Fruit fly (Drosophila melanogaster) whole organism, pupa: ENCODE data around the gene CG17193.
A peak's percentile ranks its signal among the peaks of the same experiment; 100 is the strongest.

Source experiments
- CG10348 ChIP-seq: fragments of 200-800 bp; sonication (Bioruptor generic); IDR thresholded peaks from 2 replicates; pipeline ENCODE4 v1.3.6; 2022; ENCODE audit warnings: missing biosample characterization, missing genetic modification characterization
- CG12605 ChIP-seq: fragments of 200-800 bp; sonication (Bioruptor generic); IDR thresholded peaks from 2 replicates; pipeline ENCODE4 v1.3.6; 2022; ENCODE audit warnings: missing biosample characterization, missing genetic modification characterization
- CG13204 ChIP-seq: fragments of 200-800 bp; sonication (Bioruptor generic); optimal IDR thresholded peaks from 2 replicates; lab custom pipeline; 2018; ENCODE audit warnings: missing biosample characterization, mild to moderate bottlenecking, missing genetic modification characterization, moderate library complexity
- CG14655 ChIP-seq: fragments of 200-800 bp; sonication (Bioruptor generic); optimal IDR thresholded peaks from 3 replicates; lab custom pipeline; 2017; ENCODE audit warnings: mild to moderate bottlenecking, missing biosample characterization, missing genetic modification reagents, missing genetic modification characterization
- CG15710 ChIP-seq: fragments of 200-800 bp; sonication (Bioruptor generic); optimal IDR thresholded peaks from 2 replicates; lab custom pipeline; 2018; ENCODE audit warnings: missing biosample characterization, mild to moderate bottlenecking, missing genetic modification characterization, moderate library complexity
- CG17806 ChIP-seq: fragments of 200-800 bp; sonication (Bioruptor generic); optimal IDR thresholded peaks from 2 replicates; lab custom pipeline; 2018; ENCODE audit warnings: missing biosample characterization, mild to moderate bottlenecking, missing genetic modification characterization, moderate library complexity
- CG32121 ChIP-seq: fragments of 200-800 bp; sonication (Bioruptor generic); IDR thresholded peaks from 2 replicates; pipeline ENCODE4 v1.3.6; 2022; ENCODE audit warnings: missing biosample characterization, missing genetic modification characterization
- CG34367 ChIP-seq: fragments of 200-800 bp; sonication (Bioruptor generic); optimal IDR thresholded peaks from 2 replicates; lab custom pipeline; 2018; ENCODE audit warnings: missing biosample characterization, mild to moderate bottlenecking, missing genetic modification characterization
- CG4496 ChIP-seq: fragments of 200-800 bp; sonication (Bioruptor generic); IDR thresholded peaks from 3 replicates; pipeline ENCODE4 v1.3.6; 2022; ENCODE audit warnings: missing biosample characterization, missing genetic modification characterization
- CG8159 ChIP-seq: fragments of 200-800 bp; sonication (Bioruptor generic); optimal IDR thresholded peaks from 3 replicates; lab custom pipeline; 2018; ENCODE audit warnings: missing biosample characterization, mild to moderate bottlenecking, missing genetic modification characterization, moderate library complexity
- CG8301 ChIP-seq: fragments of 200-800 bp; sonication (Bioruptor generic); optimal IDR thresholded peaks from 2 replicates; lab custom pipeline; 2018; ENCODE audit warnings: missing biosample characterization, mild to moderate bottlenecking, missing genetic modification characterization
- CG9948 ChIP-seq: fragments of 200-800 bp; sonication (Bioruptor generic); optimal IDR thresholded peaks from 2 replicates; lab custom pipeline; 2018; ENCODE audit warnings: missing biosample characterization, mild to moderate bottlenecking, missing genetic modification characterization, moderate library complexity
- D1 ChIP-seq: fragments of 200-800 bp; sonication (Bioruptor generic); optimal IDR thresholded peaks from 2 replicates; lab custom pipeline; 2018; ENCODE audit warnings: missing biosample characterization, mild to moderate bottlenecking, missing genetic modification characterization, moderate library complexity
- EcR ChIP-seq: fragments of 200-800 bp; sonication (Bioruptor generic); optimal IDR thresholded peaks from 3 replicates; lab custom pipeline; 2019; ENCODE audit warnings: missing biosample characterization, missing genetic modification characterization, mild to moderate bottlenecking, moderate library complexity, missing genetic modification reagents
- Ets98B ChIP-seq: fragments of 200-800 bp; sonication (Bioruptor generic); IDR thresholded peaks from 2 replicates; pipeline ENCODE4 v1.3.6; 2022; ENCODE audit warnings: missing biosample characterization, missing genetic modification characterization
- Pif1A ChIP-seq: fragments of 200-800 bp; sonication (Bioruptor generic); optimal IDR thresholded peaks from 3 replicates; lab custom pipeline; 2016; ENCODE audit warnings: missing biosample characterization, missing genetic modification characterization
- Pif1B ChIP-seq: fragments of 200-800 bp; sonication (Bioruptor generic); optimal IDR thresholded peaks from 3 replicates; lab custom pipeline; 2016; ENCODE audit warnings: missing biosample characterization, missing genetic modification characterization
- Snoo ChIP-seq: fragments of 200-800 bp; sonication (Bioruptor generic); optimal IDR thresholded peaks from 3 replicates; lab custom pipeline; 2017; ENCODE audit warnings: missing biosample characterization, mild to moderate bottlenecking, missing genetic modification characterization, inconsistent platforms
- fd96Ca ChIP-seq: fragments of 200-800 bp; sonication (Bioruptor generic); IDR thresholded peaks from 3 replicates; pipeline ENCODE4 v1.3.6; 2022; ENCODE audit warnings: missing biosample characterization, missing genetic modification characterization
- gl ChIP-seq: fragments of 200-800 bp; sonication (Bioruptor generic); optimal IDR thresholded peaks from 2 replicates; lab custom pipeline; 2018; ENCODE audit warnings: missing biosample characterization, mild to moderate bottlenecking, missing genetic modification characterization

CG17193 gene

dm6 chr3R:19996433-19996832 is 59.5 kb downstream of the CG17193 start:
- TF ChIP-seq EcR (GFP tag; lab: Kevin White, UChicago) (no peak), Pif1B (GFP tag; lab: Kevin White, UChicago) (no peak), CG8159 (tag; lab: Kevin White, UChicago) (peak; percentile 9), CG4496 (GFP tag; lab: Robert Waterston, UW) (peak; percentile 30; the same call in 1 of the 3 replicates), gl (tag; lab: Kevin White, UChicago) (no peak), Snoo (tag; lab: Kevin White, UChicago) (no peak), CG34367 (tag; lab: Kevin White, UChicago) (no peak), CG13204 (GFP tag; lab: Kevin White, UChicago) (no peak), fd96Ca (GFP tag; lab: Robert Waterston, UW) (no peak), CG12605 (no peak), CG15710 (tag; lab: Kevin White, UChicago) (no peak), CG17806 (no peak), CG9948 (tag; lab: Kevin White, UChicago) (no peak), Ets98B (GFP tag; lab: Robert Waterston, UW) (no peak), D1 (tag; lab: Kevin White, UChicago) (no peak), Pif1A (GFP tag; lab: Kevin White, UChicago) (peak; percentile 33), CG8301 (tag; lab: Kevin White, UChicago) (peak; percentile 60), CG32121 (peak; percentile 36; the same call in 1 of the 2 replicates), CG14655 (GFP tag; lab: Kevin White, UChicago) (peak; percentile 69)

dm6 chr3R:19995408-19995807 is 60.5 kb downstream of the CG17193 start:
- TF ChIP-seq Snoo (tag; lab: Kevin White, UChicago) (no peak), CG32121 (no peak), CG12605 (no peak), CG4496 (GFP tag; lab: Robert Waterston, UW) (no peak), fd96Ca (GFP tag; lab: Robert Waterston, UW) (no peak), CG8159 (tag; lab: Kevin White, UChicago) (no peak), EcR (GFP tag; lab: Kevin White, UChicago) (no peak), Pif1B (GFP tag; lab: Kevin White, UChicago) (no peak), D1 (tag; lab: Kevin White, UChicago) (no peak), CG10348 (no peak), Ets98B (GFP tag; lab: Robert Waterston, UW) (no peak)
